Worm (Caenorhabditis elegans) whole organism, midembryonic: ENCODE data around the gene gcy-7.

Source experiments
- klf-2 ChIP-seq: fragments of 200-800 bp; sonication (Bioruptor generic); conservative IDR thresholded peaks from 2 replicates; pipeline ENCODE4 v1.3.6; 2022; ENCODE audit warnings: missing genetic modification reagents, missing genetic modification characterization, missing compliant biosample characterization
- med-1 ChIP-seq: sonication (generic microtip); optimal IDR thresholded peaks from 2 replicates; lab custom pipeline; 2017; ENCODE audit warnings: missing genetic modification characterization, mild to moderate bottlenecking, missing compliant biosample characterization, antibody characterized with exemption, missing genetic modification reagents; ENCODE audit not compliant: insufficient read depth
- ref-1 ChIP-seq: fragments of 200-800 bp; sonication (Bioruptor generic); conservative IDR thresholded peaks from 2 replicates; pipeline ENCODE4 v1.3.6; 2022; ENCODE audit warnings: missing genetic modification reagents, missing genetic modification characterization, missing compliant biosample characterization
- ztf-29 ChIP-seq: fragments of 200-800 bp; sonication (Bioruptor generic); IDR thresholded peaks from 2 replicates; pipeline ENCODE4 v1.3.6; 2022; ENCODE audit warnings: missing genetic modification reagents, missing genetic modification characterization, missing compliant biosample characterization

DNA sequence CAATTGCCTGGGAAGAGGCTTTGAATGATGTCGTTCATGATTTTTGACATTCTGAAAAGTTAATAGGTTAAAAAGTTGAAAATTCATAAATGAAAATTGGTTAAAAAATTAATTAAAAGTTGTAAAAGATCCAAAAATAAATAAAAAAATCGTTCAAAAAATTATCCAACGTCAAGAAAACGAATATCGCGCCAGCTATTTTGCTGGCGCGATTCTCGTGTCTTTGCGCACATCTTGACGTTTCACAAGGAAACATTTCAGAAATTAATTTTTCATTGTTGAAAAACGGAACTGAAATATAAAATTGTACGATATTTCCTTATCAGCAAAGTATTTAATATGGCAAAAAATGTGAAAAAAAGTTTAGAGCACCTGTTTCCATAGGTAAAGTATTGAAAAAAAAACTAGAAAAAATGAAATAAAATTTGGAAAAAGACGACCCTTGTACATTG is 28.0 kb upstream of the gcy-7 start, which contains the start of gene mpdu-1:
- no peak for TF ChIP-seq ref-1
- TF ChIP-seq klf-2: no peak
- TF ChIP-seq med-1: no peak
- no peak for TF ChIP-seq ztf-29
